Fruit fly (Drosophila melanogaster) Kc167 (cell line): ENCODE data around the gene Had1.

ENCODE experiments used
- Myc ChIP-seq: fragments of >200 bp; optimal IDR thresholded peaks from 2 replicates; lab custom pipeline; 2017; ENCODE audit warnings: missing external identifiers
- Sin3A ChIP-seq: fragments of >200 bp; optimal IDR thresholded peaks from 2 replicates; lab custom pipeline; 2018; ENCODE audit warnings: missing external identifiers
- h ChIP-seq: fragments of >200 bp; optimal IDR thresholded peaks from 3 replicates; lab custom pipeline; 2018; ENCODE audit warnings: missing external identifiers
- insv ChIP-seq: fragments of >200 bp; optimal IDR thresholded peaks from 3 replicates; lab custom pipeline; 2018; ENCODE audit warnings: missing external identifiers
- psq ChIP-seq: fragments of >200 bp; optimal IDR thresholded peaks from 2 replicates; lab custom pipeline; 2017; ENCODE audit warnings: missing external identifiers
- ttk ChIP-seq: sonication (Bioruptor generic); optimal IDR thresholded peaks from 2 replicates; lab custom pipeline; 2017; ENCODE audit warnings: missing external identifiers

Gene Had1

dm6 chrX:16288999-16289398 lies 19.5 kb downstream of the Had1 start:
- TF ChIP-seq insv (no peak), ttk (lab: Kevin White, UChicago) (no peak), h (lab: Kevin White, UChicago) (no peak), Sin3A (no peak), psq (lab: Kevin White, UChicago) (no peak), Myc (lab: Kevin White, UChicago) (no peak)

DNA sequence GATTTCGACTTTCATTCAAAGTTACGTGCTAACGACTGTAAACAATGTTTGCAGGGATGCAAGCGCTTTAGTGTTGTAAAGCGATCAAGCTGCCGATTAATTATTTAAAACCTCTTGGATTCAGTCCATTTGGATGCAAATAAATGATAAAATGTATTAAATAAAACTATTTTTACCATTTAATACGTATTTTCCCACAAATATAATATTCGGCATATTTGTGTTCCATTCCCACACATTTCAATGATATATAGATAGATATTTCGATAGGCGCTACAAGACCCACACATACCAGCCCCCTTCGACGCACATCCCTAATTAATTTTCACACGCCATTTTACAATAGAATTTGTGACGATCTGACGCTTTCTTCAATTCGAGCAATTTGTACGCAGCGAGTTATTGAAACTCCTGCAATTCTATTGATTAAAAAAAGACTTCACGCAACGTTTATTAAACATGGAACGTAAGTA lies 19.9 kb downstream of the Had1 start, which contains the start of the genes CG32576 and caz:
TSS of gene CG32576 (minus strand) at position 42 of the 473 bp plus-strand sequence.
TSS of gene caz (plus strand) at position 319 of the 473 bp plus-strand sequence.
- no peak for TF ChIP-seq Myc (lab: Kevin White, UChicago)
- TF ChIP-seq Sin3A, result no peak
- TF ChIP-seq ttk (lab: Kevin White, UChicago), result no peak
- TF ChIP-seq insv, result no peak
- TF ChIP-seq h (lab: Kevin White, UChicago), result no peak
- TF ChIP-seq psq (lab: Kevin White, UChicago), result no peak

DNA sequence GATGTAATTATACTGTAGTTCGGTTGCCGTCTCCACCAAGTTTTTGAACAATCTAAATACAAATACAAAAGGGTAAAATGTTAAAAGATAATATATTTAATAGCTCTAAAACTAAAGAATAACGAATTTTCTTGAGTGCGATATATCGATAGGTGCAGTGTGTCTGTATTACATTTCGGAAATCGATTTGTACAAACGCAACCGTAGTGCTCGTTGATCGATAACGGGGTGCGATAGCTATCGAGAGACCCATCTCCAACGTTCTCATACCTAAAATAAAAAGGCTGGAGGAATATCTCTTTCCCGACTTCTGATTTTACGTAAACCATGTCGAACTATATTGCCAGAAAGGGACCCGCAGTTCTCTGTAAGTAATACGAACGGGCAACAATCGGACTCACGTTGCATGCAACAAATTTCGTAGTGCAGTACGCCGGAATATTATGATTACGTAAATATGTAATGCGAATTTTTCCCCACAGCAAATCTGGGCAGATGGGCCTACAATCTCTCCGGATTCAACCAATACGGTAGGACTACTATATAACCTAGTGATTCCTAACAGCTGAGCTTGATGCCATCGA lies 22.3 kb downstream of the Had1 start, which contains the start of gene UQCR-14:
TSS of gene UQCR-14 (plus strand) at position 206 of the 584 bp plus-strand sequence.
- TF ChIP-seq insv, result no peak
- no peak for TF ChIP-seq ttk (lab: Kevin White, UChicago)
- no peak for TF ChIP-seq Myc (lab: Kevin White, UChicago)
- no peak for TF ChIP-seq h (lab: Kevin White, UChicago)
- TF ChIP-seq psq (lab: Kevin White, UChicago), result no peak
- no peak for TF ChIP-seq Sin3A

DNA sequence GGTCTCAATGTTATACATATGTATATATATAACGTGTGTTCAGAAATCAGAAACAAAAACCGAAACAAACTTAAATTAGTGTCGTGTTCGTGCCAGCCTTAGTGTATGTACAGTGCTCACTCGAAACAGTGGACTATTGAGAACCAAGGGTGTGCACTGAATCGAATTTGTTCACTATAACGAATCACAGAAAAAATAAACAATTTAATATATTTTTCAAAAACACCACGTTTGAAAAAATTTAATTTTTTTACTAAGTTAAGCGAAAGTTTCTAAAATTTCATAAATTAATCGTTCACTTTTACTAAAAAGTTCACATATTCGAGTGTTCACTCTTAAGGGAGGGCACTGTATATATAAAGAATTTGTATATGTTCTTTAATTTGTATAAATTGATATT lies 23.3 kb downstream of the Had1 start:
- TF ChIP-seq Sin3A (no peak), ttk (lab: Kevin White, UChicago) (no peak), insv (no peak), h (lab: Kevin White, UChicago) (no peak), Myc (lab: Kevin White, UChicago) (no peak), psq (lab: Kevin White, UChicago) (no peak)

DNA sequence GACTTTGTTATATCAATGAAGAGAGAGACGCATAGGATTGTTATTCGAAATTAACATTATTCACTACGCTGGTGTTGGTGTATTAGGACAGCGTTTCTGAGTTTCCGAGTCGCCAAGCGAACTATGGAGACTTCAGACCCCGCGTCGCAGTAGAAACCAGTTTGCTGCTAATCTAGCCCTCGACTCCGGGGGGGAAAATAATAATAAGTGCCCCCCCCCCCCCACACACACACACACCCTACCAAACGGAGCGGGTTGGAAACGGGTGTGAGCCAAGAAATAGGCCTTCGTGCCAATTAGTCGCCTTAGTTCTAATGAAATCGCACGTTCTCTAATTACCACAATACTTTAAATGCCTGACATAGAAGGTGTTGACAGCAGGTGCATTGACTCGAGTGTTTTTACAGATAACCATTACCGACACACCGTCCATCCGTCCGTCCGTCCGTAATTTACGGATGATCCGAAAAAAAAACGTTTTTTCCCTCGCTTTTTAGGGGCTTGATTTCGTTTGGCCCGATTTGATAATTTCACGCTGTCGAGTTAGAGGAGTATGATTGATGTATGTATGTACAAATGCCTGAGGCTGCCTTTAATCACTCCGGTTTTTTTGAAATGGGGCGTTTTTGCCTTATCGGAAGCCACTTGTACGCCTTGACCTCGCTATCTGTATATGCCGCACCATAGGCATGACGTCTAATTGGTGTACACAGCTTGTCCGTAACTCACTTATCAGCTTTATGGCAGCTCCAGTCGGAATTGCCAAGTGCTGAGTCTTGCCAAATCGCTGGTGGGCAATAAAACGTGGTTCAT lies 26.5 kb downstream of the Had1 start:
- TF ChIP-seq psq (lab: Kevin White, UChicago), result no peak
- TF ChIP-seq Myc (lab: Kevin White, UChicago), result no peak
- TF ChIP-seq insv, result no peak
- no peak for TF ChIP-seq h (lab: Kevin White, UChicago)
- no peak for TF ChIP-seq ttk (lab: Kevin White, UChicago)

DNA sequence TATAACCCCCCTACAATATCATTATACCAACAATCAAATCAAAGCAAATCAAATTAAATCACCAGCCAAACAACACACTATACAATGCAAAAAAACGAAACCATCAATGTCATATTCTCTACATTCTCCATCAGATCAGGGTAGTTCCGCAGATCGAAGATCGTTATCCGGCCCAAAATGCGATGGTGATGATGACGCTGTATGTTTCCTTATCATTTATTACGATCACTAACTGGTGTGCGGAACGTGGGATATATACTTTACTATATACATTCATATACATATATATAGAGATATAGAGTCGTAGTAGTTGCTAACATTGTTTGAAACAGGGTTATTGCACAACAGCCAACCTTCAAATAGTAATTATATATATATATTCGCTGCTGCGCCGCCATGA lies 27.2 kb downstream of the Had1 start:
- no peak for TF ChIP-seq psq (lab: Kevin White, UChicago)
- no peak for TF ChIP-seq ttk (lab: Kevin White, UChicago)
- no peak for TF ChIP-seq h (lab: Kevin White, UChicago)
- no peak for TF ChIP-seq Sin3A
- TF ChIP-seq Myc (lab: Kevin White, UChicago), result no peak
- no peak for TF ChIP-seq insv

- TF ChIP-seq h (lab: Kevin White, UChicago) (no peak), ttk (lab: Kevin White, UChicago) (no peak), Myc (lab: Kevin White, UChicago) (no peak), insv (no peak), Sin3A (no peak), psq (lab: Kevin White, UChicago) (no peak)
These were observed 29.0 kb downstream of the Had1 start for dm6 chrX:16279340-16279941.

dm6 chrX:16278783-16279182 lies 29.7 kb downstream of the Had1 start:
- no peak for TF ChIP-seq h (lab: Kevin White, UChicago)
- no peak for TF ChIP-seq insv
- TF ChIP-seq psq (lab: Kevin White, UChicago), result no peak
- TF ChIP-seq Myc (lab: Kevin White, UChicago), result no peak
- TF ChIP-seq Sin3A, result no peak
- no peak for TF ChIP-seq ttk (lab: Kevin White, UChicago)

DNA sequence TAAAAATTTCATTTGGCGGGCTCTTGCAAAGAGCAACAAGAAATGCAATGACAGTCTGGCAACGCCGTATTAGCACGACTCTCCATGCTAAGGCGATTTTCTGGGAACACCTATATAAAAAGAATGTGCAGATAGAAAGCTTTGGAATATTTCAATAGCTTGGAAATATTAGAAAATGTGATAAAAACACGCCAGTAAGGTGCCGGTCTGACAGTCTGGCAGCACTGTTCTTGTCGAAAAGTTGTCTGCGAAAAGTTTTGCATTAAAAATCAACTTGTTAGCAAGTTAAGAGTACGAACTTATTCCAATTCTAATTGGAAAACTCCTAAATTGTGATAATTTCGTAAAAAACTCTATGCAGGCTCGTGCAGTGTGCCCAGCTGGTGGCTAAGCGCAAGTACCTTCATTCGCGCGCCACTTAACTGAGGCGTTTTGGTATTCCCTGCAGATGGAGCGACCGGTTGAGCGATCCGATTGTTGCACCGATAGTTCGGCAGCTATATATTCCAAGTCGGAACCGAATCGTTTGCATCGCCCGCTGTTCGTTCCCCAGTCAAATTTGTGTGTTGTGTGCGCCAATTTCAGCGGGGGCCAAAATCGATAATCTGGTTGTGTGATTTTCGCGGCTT lies 30.5 kb downstream of the Had1 start, which contains the start of gene eas:
TSS of gene eas (plus strand) at position 451 of the 629 bp plus-strand sequence.
- no peak for TF ChIP-seq insv
- no peak for TF ChIP-seq psq (lab: Kevin White, UChicago)
- no peak for TF ChIP-seq ttk (lab: Kevin White, UChicago)
- TF ChIP-seq Myc (lab: Kevin White, UChicago), result no peak
- no peak for TF ChIP-seq h (lab: Kevin White, UChicago)
- TF ChIP-seq Sin3A, result no peak

dm6 chrX:16275854-16276338 lies 32.6 kb downstream of the Had1 start, which contains the start of the genes kat80 and Prosalpha4:
Gene kat80, minus strand, starts transcription at chrX:16276180.
Gene Prosalpha4, plus strand, starts transcription at chrX:16276270.
- TF ChIP-seq insv (no peak), h (lab: Kevin White, UChicago) (no peak), Sin3A (no peak)

DNA sequence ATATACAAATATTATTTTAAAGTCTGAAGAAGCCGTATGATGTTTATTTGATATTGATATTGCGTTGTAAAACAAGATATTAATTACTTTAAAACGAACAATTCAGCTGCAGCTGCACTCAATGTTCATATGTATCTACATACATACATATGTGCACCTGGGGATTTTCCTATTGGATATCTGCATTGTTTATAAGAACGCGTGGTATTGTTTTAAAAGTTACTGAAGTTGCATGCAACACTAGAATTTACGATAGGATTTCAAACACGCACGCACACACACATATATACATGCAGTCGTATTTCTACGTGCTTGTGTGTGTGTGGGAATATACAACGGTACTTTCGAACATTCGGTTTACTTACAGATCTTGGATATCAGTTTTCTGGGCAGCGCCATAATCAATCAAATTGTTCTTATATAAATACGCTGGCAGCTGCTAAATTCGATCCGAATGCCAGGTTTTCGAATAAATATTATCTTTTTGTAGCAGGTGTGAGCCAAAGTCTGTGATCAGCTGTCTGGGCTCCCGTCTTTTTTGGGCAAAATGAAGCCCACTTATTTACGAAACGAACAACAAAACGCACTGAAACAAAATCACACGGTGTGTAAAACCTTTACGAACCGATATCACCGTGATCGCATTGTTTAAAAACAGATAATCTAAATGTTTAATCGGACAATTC lies 33.2 kb downstream of the Had1 start:
- TF ChIP-seq insv (no peak), ttk (lab: Kevin White, UChicago) (no peak), h (lab: Kevin White, UChicago) (no peak), Sin3A (no peak), Myc (lab: Kevin White, UChicago) (no peak), psq (lab: Kevin White, UChicago) (no peak)
